Fruit fly (Drosophila melanogaster) whole organism, pupa: ENCODE data around the gene stnA.

Source experiments
- CG10348 ChIP-seq: fragments of 200-800 bp; sonication (Bioruptor generic); IDR thresholded peaks from 2 replicates; pipeline ENCODE4 v1.3.6; 2022; ENCODE audit warnings: missing biosample characterization, missing genetic modification characterization
- CG12605 ChIP-seq: fragments of 200-800 bp; sonication (Bioruptor generic); IDR thresholded peaks from 2 replicates; pipeline ENCODE4 v1.3.6; 2022; ENCODE audit warnings: missing biosample characterization, missing genetic modification characterization
- CG13204 ChIP-seq: fragments of 200-800 bp; sonication (Bioruptor generic); optimal IDR thresholded peaks from 2 replicates; lab custom pipeline; 2018; ENCODE audit warnings: missing biosample characterization, mild to moderate bottlenecking, missing genetic modification characterization, moderate library complexity
- CG14655 ChIP-seq: fragments of 200-800 bp; sonication (Bioruptor generic); optimal IDR thresholded peaks from 3 replicates; lab custom pipeline; 2017; ENCODE audit warnings: mild to moderate bottlenecking, missing biosample characterization, missing genetic modification reagents, missing genetic modification characterization
- CG15710 ChIP-seq: fragments of 200-800 bp; sonication (Bioruptor generic); optimal IDR thresholded peaks from 2 replicates; lab custom pipeline; 2018; ENCODE audit warnings: missing biosample characterization, mild to moderate bottlenecking, missing genetic modification characterization, moderate library complexity
- CG17806 ChIP-seq: fragments of 200-800 bp; sonication (Bioruptor generic); optimal IDR thresholded peaks from 2 replicates; lab custom pipeline; 2018; ENCODE audit warnings: missing biosample characterization, mild to moderate bottlenecking, missing genetic modification characterization, moderate library complexity
- CG32121 ChIP-seq: fragments of 200-800 bp; sonication (Bioruptor generic); IDR thresholded peaks from 2 replicates; pipeline ENCODE4 v1.3.6; 2022; ENCODE audit warnings: missing biosample characterization, missing genetic modification characterization
- CG34367 ChIP-seq: fragments of 200-800 bp; sonication (Bioruptor generic); optimal IDR thresholded peaks from 2 replicates; lab custom pipeline; 2018; ENCODE audit warnings: missing biosample characterization, mild to moderate bottlenecking, missing genetic modification characterization
- CG4496 ChIP-seq: fragments of 200-800 bp; sonication (Bioruptor generic); IDR thresholded peaks from 3 replicates; pipeline ENCODE4 v1.3.6; 2022; ENCODE audit warnings: missing biosample characterization, missing genetic modification characterization
- CG8159 ChIP-seq: fragments of 200-800 bp; sonication (Bioruptor generic); optimal IDR thresholded peaks from 3 replicates; lab custom pipeline; 2018; ENCODE audit warnings: missing biosample characterization, mild to moderate bottlenecking, missing genetic modification characterization, moderate library complexity
- CG8301 ChIP-seq: fragments of 200-800 bp; sonication (Bioruptor generic); optimal IDR thresholded peaks from 2 replicates; lab custom pipeline; 2018; ENCODE audit warnings: missing biosample characterization, mild to moderate bottlenecking, missing genetic modification characterization
- CG9948 ChIP-seq: fragments of 200-800 bp; sonication (Bioruptor generic); optimal IDR thresholded peaks from 2 replicates; lab custom pipeline; 2018; ENCODE audit warnings: missing biosample characterization, mild to moderate bottlenecking, missing genetic modification characterization, moderate library complexity
- D1 ChIP-seq: fragments of 200-800 bp; sonication (Bioruptor generic); optimal IDR thresholded peaks from 2 replicates; lab custom pipeline; 2018; ENCODE audit warnings: missing biosample characterization, mild to moderate bottlenecking, missing genetic modification characterization, moderate library complexity
- Ets98B ChIP-seq: fragments of 200-800 bp; sonication (Bioruptor generic); IDR thresholded peaks from 2 replicates; pipeline ENCODE4 v1.3.6; 2022; ENCODE audit warnings: missing biosample characterization, missing genetic modification characterization
- Pif1A ChIP-seq: fragments of 200-800 bp; sonication (Bioruptor generic); optimal IDR thresholded peaks from 3 replicates; lab custom pipeline; 2016; ENCODE audit warnings: missing biosample characterization, missing genetic modification characterization
- Pif1B ChIP-seq: fragments of 200-800 bp; sonication (Bioruptor generic); optimal IDR thresholded peaks from 3 replicates; lab custom pipeline; 2016; ENCODE audit warnings: missing biosample characterization, missing genetic modification characterization
- Snoo ChIP-seq: fragments of 200-800 bp; sonication (Bioruptor generic); optimal IDR thresholded peaks from 3 replicates; lab custom pipeline; 2017; ENCODE audit warnings: missing biosample characterization, mild to moderate bottlenecking, missing genetic modification characterization, inconsistent platforms
- fd96Ca ChIP-seq: fragments of 200-800 bp; sonication (Bioruptor generic); IDR thresholded peaks from 3 replicates; pipeline ENCODE4 v1.3.6; 2022; ENCODE audit warnings: missing biosample characterization, missing genetic modification characterization
- gl ChIP-seq: fragments of 200-800 bp; sonication (Bioruptor generic); optimal IDR thresholded peaks from 2 replicates; lab custom pipeline; 2018; ENCODE audit warnings: missing biosample characterization, mild to moderate bottlenecking, missing genetic modification characterization
- rn ChIP-seq: fragments of 200-800 bp; sonication (Bioruptor generic); IDR thresholded peaks from 2 replicates; pipeline ENCODE4 v1.3.6; 2022; ENCODE audit warnings: missing biosample characterization, missing genetic modification characterization

Gene stnA

DNA sequence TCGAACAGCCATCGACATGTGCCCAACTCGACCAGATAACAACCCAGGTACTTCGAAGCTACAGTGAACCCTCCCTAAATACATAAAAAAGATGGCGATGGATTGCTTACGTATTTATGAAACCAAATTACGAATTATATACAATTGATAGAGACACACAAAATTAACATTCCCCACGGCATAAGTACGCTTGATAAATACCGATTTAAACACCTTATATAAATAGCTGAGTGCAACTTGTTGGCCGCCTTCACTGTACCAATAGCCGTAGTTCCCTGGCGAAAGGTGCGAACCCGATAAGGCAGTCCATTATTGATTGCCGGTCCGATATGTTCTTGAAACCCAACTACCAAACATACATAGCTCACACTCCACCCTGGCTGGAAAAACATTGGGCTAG, 6.2 kb upstream of the stnA start:
- TF ChIP-seq CG17806 (tag; lab: Kevin White, UChicago), result no peak
- no peak for TF ChIP-seq CG8301
- no peak for TF ChIP-seq CG15710
- no peak for TF ChIP-seq CG9948 (tag; lab: Kevin White, UChicago)
- no peak for TF ChIP-seq CG8159 (tag; lab: Kevin White, UChicago)

DNA sequence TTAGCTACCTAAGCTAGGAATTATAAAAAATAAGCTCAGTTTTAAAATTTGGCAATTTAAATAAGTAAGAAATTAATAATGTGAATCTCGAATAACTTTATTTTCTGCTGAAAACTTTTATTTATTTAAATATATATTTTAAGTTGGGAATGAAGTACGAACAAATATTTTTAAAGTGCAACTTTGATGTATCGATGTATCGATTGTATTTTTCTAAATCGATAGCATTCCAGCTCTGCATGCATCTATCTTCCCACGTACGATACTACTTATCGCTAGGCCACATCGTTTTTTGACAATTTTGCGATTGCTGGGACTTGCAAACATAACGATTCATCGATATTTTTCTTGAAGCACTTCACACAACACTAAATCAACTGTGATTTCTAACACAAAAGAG, 3.0 kb upstream of the stnA start:
- TF ChIP-seq fd96Ca (GFP tag; lab: Robert Waterston, UW), result no peak
- no peak for TF ChIP-seq Snoo
- peak; percentile 18 for TF ChIP-seq CG14655 (GFP tag; lab: Kevin White, UChicago)
- no peak for TF ChIP-seq CG13204 (GFP tag; lab: Kevin White, UChicago)

DNA sequence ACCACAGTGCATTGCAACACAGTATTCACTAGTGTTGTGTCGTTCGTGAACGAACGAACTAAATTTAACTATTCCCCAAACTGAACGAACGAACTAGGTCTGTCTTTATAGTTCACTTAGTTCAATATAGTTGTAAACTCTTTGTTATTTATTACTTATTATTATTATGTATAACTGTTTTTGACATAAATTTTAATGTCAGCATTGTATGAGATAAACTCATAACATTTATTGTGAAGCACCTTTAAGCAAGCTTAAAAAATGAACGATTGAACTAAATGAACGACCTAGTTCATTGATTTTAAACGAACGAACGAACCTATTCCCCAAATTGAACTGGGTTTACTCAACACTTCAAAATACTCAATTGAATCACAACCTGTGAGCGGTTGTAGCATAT, 2.5 kb upstream of the stnA start:
- TF ChIP-seq CG15710, result no peak
- TF ChIP-seq CG10348 (GFP tag; lab: Robert Waterston, UW), result no peak
- TF ChIP-seq Snoo, result no peak
- no peak for TF ChIP-seq CG32121 (GFP tag; lab: Robert Waterston, UW)
- no peak for TF ChIP-seq Pif1B (GFP tag; lab: Kevin White, UChicago)
- no peak for TF ChIP-seq CG9948 (tag; lab: Kevin White, UChicago)
- no peak for TF ChIP-seq rn
- no peak for TF ChIP-seq Ets98B
- TF ChIP-seq CG12605 (GFP tag; lab: Robert Waterston, UW), result no peak

DNA sequence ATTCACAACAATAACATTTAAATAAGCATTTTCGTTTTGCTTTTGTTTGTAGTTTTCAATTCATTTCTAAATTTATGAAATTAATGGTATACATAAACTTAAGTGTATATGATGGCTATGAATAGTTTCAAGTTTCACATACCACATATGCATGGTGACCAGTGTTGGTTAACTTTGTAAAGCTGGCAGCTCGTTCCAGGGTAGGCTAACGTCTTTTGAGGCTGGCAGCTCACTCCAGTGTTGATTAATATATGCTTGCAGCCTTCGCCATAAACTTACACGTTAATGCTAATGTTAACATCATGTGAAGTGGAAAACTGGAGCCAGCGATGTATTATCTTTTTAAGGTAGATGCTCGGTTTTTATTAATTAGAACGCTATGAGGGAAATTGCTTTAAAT, 22.9 kb downstream of the stnA start:
- no peak for TF ChIP-seq Pif1B (GFP tag; lab: Kevin White, UChicago)
- TF ChIP-seq CG8301, result no peak
- TF ChIP-seq D1 (tag; lab: Kevin White, UChicago), result no peak
- no peak for TF ChIP-seq CG12605 (GFP tag; lab: Robert Waterston, UW)
- TF ChIP-seq CG9948 (tag; lab: Kevin White, UChicago), result no peak
- no peak for TF ChIP-seq CG32121 (GFP tag; lab: Robert Waterston, UW)
- TF ChIP-seq CG10348 (GFP tag; lab: Robert Waterston, UW), result no peak
- TF ChIP-seq CG13204 (GFP tag; lab: Kevin White, UChicago), result no peak
- no peak for TF ChIP-seq CG15710

DNA sequence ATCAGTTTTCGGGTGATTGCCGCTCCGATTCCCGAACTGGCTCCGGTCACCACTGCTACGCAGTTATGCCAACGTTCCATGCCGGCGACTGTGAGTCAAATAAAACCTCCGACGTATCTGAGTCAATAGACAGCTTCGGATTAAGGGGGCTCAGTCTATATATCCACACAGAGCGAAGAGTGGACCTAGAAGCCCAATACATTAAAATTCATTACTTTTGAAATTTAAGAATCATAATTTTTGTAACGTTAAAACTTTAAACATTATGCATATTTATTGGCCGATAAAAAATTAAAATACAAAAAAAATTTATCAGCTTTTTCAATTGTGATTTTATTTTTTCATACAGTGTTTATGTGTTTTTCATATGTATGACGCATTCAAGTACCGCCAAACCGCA, 42.2 kb downstream of the stnA start, which contains the start of gene CG40485:
TSS of gene CG40485 (minus strand) at position 101 of the 400 bp plus-strand sequence.
- TF ChIP-seq gl (tag; lab: Kevin White, UChicago), result no peak
- TF ChIP-seq Pif1B (GFP tag; lab: Kevin White, UChicago), result no peak
- no peak for TF ChIP-seq CG12605 (GFP tag; lab: Robert Waterston, UW)
- TF ChIP-seq Ets98B, result no peak
- no peak for TF ChIP-seq CG34367 (tag; lab: Kevin White, UChicago)
- no peak for TF ChIP-seq CG17806 (tag; lab: Kevin White, UChicago)
- no peak for TF ChIP-seq D1 (tag; lab: Kevin White, UChicago)
- TF ChIP-seq Snoo, result no peak
- TF ChIP-seq CG15710, result no peak
- no peak for TF ChIP-seq CG10348 (GFP tag; lab: Robert Waterston, UW)
- TF ChIP-seq CG9948 (tag; lab: Kevin White, UChicago), result no peak
- TF ChIP-seq CG4496 (GFP tag; lab: Robert Waterston, UW), result no peak
- no peak for TF ChIP-seq CG32121 (GFP tag; lab: Robert Waterston, UW)
- TF ChIP-seq CG13204 (GFP tag; lab: Kevin White, UChicago), result no peak
- no peak for TF ChIP-seq Pif1A (GFP tag; lab: Kevin White, UChicago)
- TF ChIP-seq fd96Ca (GFP tag; lab: Robert Waterston, UW), result no peak
- no peak for TF ChIP-seq CG8301
- TF ChIP-seq CG14655 (GFP tag; lab: Kevin White, UChicago), result no peak

DNA sequence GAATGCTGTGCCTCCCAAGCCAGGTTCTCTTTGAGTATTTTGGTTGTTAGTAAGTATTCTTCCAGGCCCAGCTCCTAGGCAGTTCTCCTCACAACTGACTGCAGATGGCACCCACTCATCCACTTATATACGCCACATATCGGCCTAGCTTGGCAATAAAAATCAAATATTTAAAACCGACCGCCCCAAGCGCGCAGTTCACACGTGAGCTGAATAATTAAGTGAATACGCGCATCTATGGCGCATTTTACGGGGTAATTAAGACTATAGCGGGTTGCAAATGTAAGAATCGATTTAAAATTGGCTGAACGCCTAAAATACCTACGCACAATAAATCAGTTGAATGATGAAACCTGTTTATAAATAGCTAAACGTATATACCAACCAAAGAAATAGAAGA, 44.5 kb downstream of the stnA start, which contains the start of gene CG40486:
TSS of gene CG40486 (minus strand) at position 101 of the 400 bp plus-strand sequence.
- TF ChIP-seq CG13204 (GFP tag; lab: Kevin White, UChicago) (no peak), CG9948 (tag; lab: Kevin White, UChicago) (no peak), CG15710 (no peak), CG32121 (GFP tag; lab: Robert Waterston, UW) (no peak), fd96Ca (GFP tag; lab: Robert Waterston, UW) (no peak), CG12605 (GFP tag; lab: Robert Waterston, UW) (no peak), CG10348 (GFP tag; lab: Robert Waterston, UW) (no peak), D1 (tag; lab: Kevin White, UChicago) (no peak), Ets98B (no peak), Pif1B (GFP tag; lab: Kevin White, UChicago) (no peak)

DNA sequence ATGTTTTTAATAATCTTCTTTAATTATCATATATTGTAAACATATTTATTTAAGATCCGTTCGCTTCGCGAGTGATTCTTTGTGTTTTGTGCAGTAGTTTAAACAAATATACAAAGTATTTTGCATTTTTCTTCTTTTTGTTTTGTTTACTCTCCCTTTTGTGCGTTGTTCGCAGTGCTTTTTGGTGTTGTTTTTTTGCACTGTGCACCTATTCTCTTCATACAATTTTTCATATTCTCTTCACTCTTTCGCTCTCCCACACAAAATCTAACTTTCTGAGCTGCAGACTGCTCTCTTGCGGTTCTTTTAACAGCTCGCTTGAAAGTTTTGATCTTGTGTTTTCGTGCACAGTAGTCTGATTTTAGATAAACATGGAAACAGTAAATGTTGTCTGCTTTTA, 54.5 kb downstream of the stnA start:
- TF ChIP-seq CG12605 (GFP tag; lab: Robert Waterston, UW) (peak; percentile 57), CG4496 (GFP tag; lab: Robert Waterston, UW) (peak; percentile 66; the same call in 2 of the 3 replicates)

DNA sequence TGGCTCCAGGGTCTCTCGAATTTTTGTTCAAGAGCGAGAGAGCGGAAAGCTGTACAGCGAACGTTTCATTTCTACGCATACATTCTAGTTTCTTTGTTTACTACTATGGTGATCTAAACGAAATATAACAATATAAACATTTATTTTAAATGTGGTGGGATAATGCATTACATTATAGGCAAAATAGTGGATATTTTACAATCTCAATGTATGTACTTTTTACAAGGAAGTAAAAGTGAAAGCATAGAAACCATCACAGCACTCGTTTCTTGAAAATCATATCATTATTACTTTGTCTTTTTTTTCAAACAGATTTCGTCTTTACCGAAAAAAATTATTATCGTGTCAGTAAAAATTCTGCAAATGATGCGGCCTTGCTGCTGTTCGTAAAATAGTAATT, 59.4 kb downstream of the stnA start, which contains the start of gene Cnep1r1:
TSS of gene Cnep1r1 (plus strand) at position 301 of the 400 bp plus-strand sequence.
- TF ChIP-seq CG15710, result no peak
- TF ChIP-seq, all 21 proteins: peak for 0
